Worm (Caenorhabditis elegans) whole organism, early embryonic: ENCODE results near the gene syp-2.
A peak's percentile ranks its signal among the peaks of the same experiment; 100 is the strongest.

Experiments
- B0310.2 ChIP-seq: sonication (generic microtip); optimal IDR thresholded peaks from 2 replicates; lab custom pipeline; 2016; ENCODE audit warnings: mild to moderate bottlenecking, missing genetic modification characterization, missing compliant biosample characterization
- F13C5.2 ChIP-seq: sonication (generic microtip); optimal IDR thresholded peaks from 2 replicates; lab custom pipeline; 2017; ENCODE audit warnings: mild to moderate bottlenecking, missing genetic modification characterization, inconsistent platforms, missing compliant biosample characterization
- aly-1 ChIP-seq: sonication (generic microtip); optimal IDR thresholded peaks from 2 replicates; lab custom pipeline; 2016; ENCODE audit warnings: missing genetic modification characterization, missing compliant biosample characterization
- ama-1 ChIP-seq: fragments of 150-350 bp; optimal IDR thresholded peaks from 2 replicates; lab custom pipeline; 2014
- ceh-13 ChIP-seq: fragments of 200-800 bp; sonication (Bioruptor generic); optimal IDR thresholded peaks from 2 replicates; lab custom pipeline; 2018; ENCODE audit warnings: mild to moderate bottlenecking, missing genetic modification characterization, missing compliant biosample characterization
- ceh-36 ChIP-seq: sonication (generic microtip); optimal IDR thresholded peaks from 2 replicates; lab custom pipeline; 2016; ENCODE audit warnings: missing genetic modification characterization, inconsistent platforms, missing compliant biosample characterization
- ets-7 ChIP-seq: sonication (generic microtip); optimal IDR thresholded peaks from 2 replicates; lab custom pipeline; 2016; ENCODE audit warnings: missing genotype, missing genetic modification characterization, missing compliant biosample characterization
- flt-1 ChIP-seq: fragments of 200-800 bp; sonication (Bioruptor generic); IDR thresholded peaks from 2 replicates; pipeline ENCODE4 v1.3.6; 2022; ENCODE audit warnings: missing genetic modification characterization, missing compliant biosample characterization
- hmbx-1 ChIP-seq: sonication (generic microtip); optimal IDR thresholded peaks from 2 replicates; lab custom pipeline; 2016; ENCODE audit warnings: mild to moderate bottlenecking, missing genetic modification characterization, missing compliant biosample characterization
- hmg-4 ChIP-seq: fragments of 200-800 bp; sonication (Bioruptor generic); optimal IDR thresholded peaks from 2 replicates; lab custom pipeline; 2018; ENCODE audit warnings: mild to moderate bottlenecking, missing genetic modification characterization, missing compliant biosample characterization
- hnd-1 ChIP-seq: sonication (generic microtip); optimal IDR thresholded peaks from 2 replicates; lab custom pipeline; 2016; ENCODE audit warnings: missing genetic modification characterization, missing compliant biosample characterization
- pes-1 ChIP-seq: fragments of 200-800 bp; sonication (Bioruptor generic); IDR thresholded peaks from 2 replicates; pipeline ENCODE4 v1.3.6; 2022; ENCODE audit warnings: missing genetic modification reagents, missing genetic modification characterization, missing compliant biosample characterization
- scrt-1 ChIP-seq: fragments of 200-800 bp; sonication (Bioruptor generic); IDR thresholded peaks from 2 replicates; pipeline ENCODE4 v1.3.6; 2022; ENCODE audit warnings: missing genetic modification characterization, missing compliant biosample characterization
- sea-1 ChIP-seq: fragments of 200-800 bp; sonication (Bioruptor generic); conservative IDR thresholded peaks from 2 replicates; pipeline ENCODE4 v1.3.6; 2022; ENCODE audit warnings: missing genetic modification characterization, missing compliant biosample characterization
- tbx-11 ChIP-seq: fragments of 200-800 bp; sonication (Bioruptor generic); IDR thresholded peaks from 2 replicates; pipeline ENCODE4 v1.3.6; 2022; ENCODE audit warnings: missing genetic modification characterization, missing compliant biosample characterization
- tbx-37 ChIP-seq: fragments of 200-800 bp; sonication (Bioruptor generic); conservative IDR thresholded peaks from 2 replicates; pipeline ENCODE4 v1.3.6; 2022; ENCODE audit warnings: missing genetic modification reagents, missing genetic modification characterization, missing compliant biosample characterization
- tra-4 ChIP-seq: sonication (generic microtip); optimal IDR thresholded peaks from 2 replicates; lab custom pipeline; 2017; ENCODE audit warnings: missing genetic modification characterization, missing compliant biosample characterization

syp-2 gene

DNA sequence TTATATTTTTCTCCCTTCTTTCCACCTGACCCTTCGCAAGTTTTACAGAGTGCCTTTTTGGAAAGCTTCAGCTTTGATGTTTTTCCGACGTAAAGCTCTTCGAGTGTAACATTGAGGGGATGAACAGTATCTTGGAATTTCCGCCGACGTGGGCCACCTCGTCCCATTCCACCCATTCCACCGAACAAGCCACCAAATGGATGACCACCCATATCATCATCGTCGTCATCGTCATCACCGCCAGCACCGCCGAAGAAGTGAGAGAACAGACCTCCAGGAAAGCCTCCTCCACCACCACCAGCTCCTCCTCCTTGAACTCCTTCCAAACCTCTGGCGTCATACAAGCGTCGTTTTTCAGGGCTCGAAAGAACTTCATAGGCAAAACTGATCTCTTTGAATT lies 32.0 kb upstream of the syp-2 start:
- TF ChIP-seq tra-4 (tag; lab: Kevin White, UChicago) (no peak), hmg-4 (GFP tag; lab: Kevin White, UChicago) (no peak), scrt-1 (GFP tag; lab: Robert Waterston, UW) (no peak), ama-1 (lab: Kevin White, UChicago) (no peak), sea-1 (GFP tag; lab: Robert Waterston, UW) (no peak), tbx-11 (GFP tag; lab: Robert Waterston, UW) (no peak), F13C5.2 (no peak), pes-1 (GFP tag; lab: Robert Waterston, UW) (no peak), ceh-13 (GFP tag; lab: Kevin White, UChicago) (no peak), ceh-36 (no peak), B0310.2 (tag; lab: Kevin White, UChicago) (no peak), tbx-37 (GFP tag; lab: Robert Waterston, UW) (no peak), aly-1 (tag; lab: Kevin White, UChicago) (no peak), hnd-1 (tag; lab: Kevin White, UChicago) (no peak), ets-7 (no peak), flt-1 (GFP tag; lab: Robert Waterston, UW) (no peak), hmbx-1 (no peak)

DNA sequence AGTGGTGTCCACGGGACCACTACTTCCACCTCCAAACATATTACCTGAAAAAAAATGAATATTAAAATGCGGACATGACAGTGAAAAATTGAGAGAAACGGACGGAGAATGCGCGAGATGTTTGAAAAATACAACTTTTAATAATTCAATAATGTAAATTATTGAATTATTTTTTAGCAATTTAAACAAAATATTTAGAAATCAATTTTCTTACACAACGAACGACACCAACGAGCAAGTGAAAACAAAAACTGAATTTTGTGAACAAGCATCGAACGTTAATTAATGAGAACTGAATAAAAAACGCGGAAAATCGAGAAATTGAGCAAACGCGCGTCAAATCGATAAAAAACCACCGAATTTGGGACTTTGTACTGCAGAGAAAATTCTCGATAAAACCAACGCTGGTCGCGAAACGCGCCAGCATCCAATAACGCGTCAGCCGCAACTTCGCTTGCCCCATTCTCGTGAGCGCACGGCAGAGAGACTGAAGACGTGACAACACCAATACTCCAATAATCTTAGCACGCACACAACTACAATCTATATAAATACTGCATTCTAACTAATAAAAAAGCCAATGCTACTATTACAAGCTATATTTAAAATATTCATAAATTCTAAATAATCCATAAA lies 31.4 kb upstream of the syp-2 start, which contains the start of the genes dnj-19 and nhr-47:
Gene dnj-19, minus strand, starts transcription at position 51 of the 636 bp plus-strand sequence.
Gene nhr-47, plus strand, starts transcription at position 447 of the 636 bp plus-strand sequence.
- TF ChIP-seq hnd-1 (tag; lab: Kevin White, UChicago) (no peak), tra-4 (tag; lab: Kevin White, UChicago) (peak; percentile 9), tbx-37 (GFP tag; lab: Robert Waterston, UW) (peak; percentile 66; the same call in 1 of the 2 replicates), scrt-1 (GFP tag; lab: Robert Waterston, UW) (0 out of 2 replicates have a peak, but pooled peaks have one; percentile 34), pes-1 (GFP tag; lab: Robert Waterston, UW) (peak; percentile 67), ceh-36 (peak; percentile 15), hmg-4 (GFP tag; lab: Kevin White, UChicago) (peak; percentile 67), ets-7 (no peak), tbx-11 (GFP tag; lab: Robert Waterston, UW) (peak; percentile 47; the same call in 1 of the 2 replicates), B0310.2 (tag; lab: Kevin White, UChicago) (no peak), ceh-13 (GFP tag; lab: Kevin White, UChicago) (no peak), F13C5.2 (peak; percentile 78), flt-1 (GFP tag; lab: Robert Waterston, UW) (peak; percentile 49; the same call in 1 of the 2 replicates), sea-1 (GFP tag; lab: Robert Waterston, UW) (0 out of 2 replicates have a peak, but pooled peaks have one; percentile 9)

ce11 chrV:5509134-5509533 lies 27.2 kb upstream of the syp-2 start:
- TF ChIP-seq hnd-1 (tag; lab: Kevin White, UChicago): no peak
- TF ChIP-seq ceh-36: no peak
- TF ChIP-seq hmg-4 (GFP tag; lab: Kevin White, UChicago): no peak
- TF ChIP-seq F13C5.2: no peak
- no peak for TF ChIP-seq ama-1 (lab: Kevin White, UChicago)
- TF ChIP-seq B0310.2 (tag; lab: Kevin White, UChicago): no peak
- TF ChIP-seq aly-1 (tag; lab: Kevin White, UChicago): no peak
- TF ChIP-seq ets-7: no peak
- TF ChIP-seq hmbx-1: no peak
- TF ChIP-seq ceh-13 (GFP tag; lab: Kevin White, UChicago): no peak
- no peak for TF ChIP-seq flt-1 (GFP tag; lab: Robert Waterston, UW)
- no peak for TF ChIP-seq scrt-1 (GFP tag; lab: Robert Waterston, UW)
- no peak for TF ChIP-seq tra-4 (tag; lab: Kevin White, UChicago)
- TF ChIP-seq sea-1 (GFP tag; lab: Robert Waterston, UW): no peak
- TF ChIP-seq pes-1 (GFP tag; lab: Robert Waterston, UW): no peak
- no peak for TF ChIP-seq tbx-11 (GFP tag; lab: Robert Waterston, UW)

DNA sequence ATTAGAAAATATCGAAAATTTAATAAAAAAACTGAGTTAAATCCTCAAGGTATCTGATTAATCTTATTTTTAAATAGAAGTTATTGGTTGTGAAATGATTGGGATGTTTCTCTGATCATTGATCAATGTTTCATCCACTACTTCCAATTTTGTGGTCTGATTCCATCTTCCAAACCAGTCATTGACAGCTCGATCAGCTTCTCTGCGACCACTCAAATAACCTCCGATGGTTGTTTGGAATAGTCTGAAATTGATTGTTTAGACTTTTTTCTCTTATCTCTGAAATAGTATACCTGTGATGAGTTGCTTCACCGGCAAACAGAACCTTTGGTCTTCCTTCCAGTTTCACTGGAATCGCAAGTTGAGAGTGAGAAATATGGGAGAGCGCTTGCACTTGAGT lies 26.3 kb upstream of the syp-2 start:
- no peak for TF ChIP-seq F13C5.2
- TF ChIP-seq tra-4 (tag; lab: Kevin White, UChicago): no peak

ce11 chrV:5511720-5512119 lies 24.6 kb upstream of the syp-2 start:
- no peak for TF ChIP-seq hmg-4 (GFP tag; lab: Kevin White, UChicago)
- TF ChIP-seq aly-1 (tag; lab: Kevin White, UChicago): no peak
- TF ChIP-seq hmbx-1: no peak
- TF ChIP-seq sea-1 (GFP tag; lab: Robert Waterston, UW): no peak
- no peak for TF ChIP-seq tbx-37 (GFP tag; lab: Robert Waterston, UW)
- no peak for TF ChIP-seq scrt-1 (GFP tag; lab: Robert Waterston, UW)
- TF ChIP-seq hnd-1 (tag; lab: Kevin White, UChicago): no peak
- no peak for TF ChIP-seq pes-1 (GFP tag; lab: Robert Waterston, UW)
- no peak for TF ChIP-seq B0310.2 (tag; lab: Kevin White, UChicago)

ce11 chrV:5512559-5512958 lies 23.7 kb upstream of the syp-2 start:
- no peak for TF ChIP-seq tbx-11 (GFP tag; lab: Robert Waterston, UW)
- TF ChIP-seq ceh-13 (GFP tag; lab: Kevin White, UChicago): no peak
- no peak for TF ChIP-seq pes-1 (GFP tag; lab: Robert Waterston, UW)
- no peak for TF ChIP-seq ceh-36
- TF ChIP-seq sea-1 (GFP tag; lab: Robert Waterston, UW): no peak
- TF ChIP-seq tbx-37 (GFP tag; lab: Robert Waterston, UW): no peak
- no peak for TF ChIP-seq ama-1 (lab: Kevin White, UChicago)
- no peak for TF ChIP-seq tra-4 (tag; lab: Kevin White, UChicago)
